Fruit fly (Drosophila melanogaster) whole organism, embryonic: ENCODE data around the gene hmw.
A peak's percentile ranks its signal among the peaks of the same experiment; 100 is the strongest.

ENCODE experiments used
- Abd-B ChIP-seq: fragments of 200-800 bp; sonication (Bioruptor generic); optimal IDR thresholded peaks from 2 replicates; lab custom pipeline; 2018; ENCODE audit warnings: missing biosample characterization, mild to moderate bottlenecking, missing genetic modification characterization, moderate library complexity
- CG11398 ChIP-seq: fragments of 200-800 bp; sonication (Bioruptor generic); optimal IDR thresholded peaks from 2 replicates; lab custom pipeline; 2016; ENCODE audit warnings: missing biosample characterization, missing genetic modification characterization
- CG11560 ChIP-seq: fragments of 200-800 bp; sonication (Bioruptor generic); IDR thresholded peaks from 3 replicates; pipeline ENCODE4 v1.3.6; 2022; ENCODE audit warnings: missing biosample characterization, missing genetic modification characterization
- CG11695 ChIP-seq: fragments of 200-800 bp; sonication (Bioruptor generic); IDR thresholded peaks from 3 replicates; pipeline ENCODE4 v1.3.6; 2022; ENCODE audit warnings: missing biosample characterization, missing genetic modification characterization
- CG11696 ChIP-seq: fragments of 200-800 bp; sonication (Bioruptor generic); IDR thresholded peaks from 2 replicates; pipeline ENCODE4 v1.3.6; 2022; ENCODE audit warnings: missing biosample characterization, missing genetic modification characterization
- CG12299 ChIP-seq: fragments of 200-800 bp; sonication (Bioruptor generic); optimal IDR thresholded peaks from 2 replicates; lab custom pipeline; 2018; ENCODE audit warnings: missing biosample characterization, mild to moderate bottlenecking, missing genetic modification characterization
- CG16813 ChIP-seq: fragments of 200-800 bp; sonication (Bioruptor generic); IDR thresholded peaks from 3 replicates; pipeline ENCODE4 v1.3.6; 2022; ENCODE audit warnings: missing biosample characterization, missing genetic modification characterization; ENCODE audit not compliant: partially characterized antibody
- CG17361 ChIP-seq: fragments of 200-800 bp; sonication (Bioruptor generic); IDR thresholded peaks from 3 replicates; pipeline ENCODE4 v1.3.6; 2022; ENCODE audit warnings: missing biosample characterization, missing genetic modification characterization
- CG1792 ChIP-seq: fragments of 200-800 bp; sonication (Bioruptor generic); optimal IDR thresholded peaks from 2 replicates; lab custom pipeline; 2016; ENCODE audit warnings: missing biosample characterization, missing genetic modification characterization
- CG18764 ChIP-seq: fragments of 200-800 bp; sonication (Bioruptor generic); optimal IDR thresholded peaks from 3 replicates; lab custom pipeline; 2016; ENCODE audit warnings: missing biosample characterization, missing genetic modification characterization
- CG2120 ChIP-seq: fragments of 200-800 bp; sonication (Bioruptor generic); optimal IDR thresholded peaks from 3 replicates; lab custom pipeline; 2016; ENCODE audit warnings: missing biosample characterization, missing genetic modification characterization
- CG3726 ChIP-seq: fragments of 200-800 bp; sonication (Bioruptor generic); IDR thresholded peaks from 3 replicates; pipeline ENCODE4, ENCODE4 v1.3.6; 2022; ENCODE audit warnings: missing biosample characterization, missing genetic modification characterization
- CG4282 ChIP-seq: fragments of 200-800 bp; sonication (Bioruptor generic); optimal IDR thresholded peaks from 2 replicates; lab custom pipeline; 2016; ENCODE audit warnings: missing biosample characterization, missing genetic modification characterization
- CG4328 ChIP-seq: fragments of 200-800 bp; sonication (Bioruptor generic); optimal IDR thresholded peaks from 3 replicates; lab custom pipeline; 2017; ENCODE audit warnings: missing biosample characterization, missing genetic modification reagents, missing genetic modification characterization
- CG5180 ChIP-seq: fragments of 200-800 bp; sonication (Bioruptor generic); optimal IDR thresholded peaks from 3 replicates; lab custom pipeline; 2017; ENCODE audit warnings: missing biosample characterization, missing genetic modification characterization, mild to moderate bottlenecking, moderate library complexity, missing genetic modification reagents
- CG5245 ChIP-seq: fragments of 200-800 bp; sonication (Bioruptor generic); optimal IDR thresholded peaks from 3 replicates; lab custom pipeline; 2016; ENCODE audit warnings: missing biosample characterization, missing genetic modification characterization
- CG6272 ChIP-seq: fragments of 200-800 bp; sonication (Bioruptor generic); IDR thresholded peaks from 2 replicates; pipeline ENCODE4 v1.3.6; 2022; ENCODE audit warnings: missing biosample characterization, missing genetic modification characterization
- Dek ChIP-seq: fragments of 200-800 bp; sonication (Bioruptor generic); optimal IDR thresholded peaks from 3 replicates; lab custom pipeline; 2019; ENCODE audit warnings: missing biosample characterization, mild to moderate bottlenecking, missing genetic modification characterization, moderate library complexity
- Dp ChIP-seq: fragments of 200-800 bp; sonication (Bioruptor generic); optimal IDR thresholded peaks from 2 replicates; lab custom pipeline; 2018; ENCODE audit warnings: missing biosample characterization, mild to moderate bottlenecking, missing genetic modification characterization, moderate library complexity
- Eip74EF ChIP-seq, 2 experiments: fragments of 200-800 bp in 1 of 2; fragments of >200 bp in 1 of 2; sonication (Bioruptor generic) in 1 of 2; optimal IDR thresholded peaks; 2 replicates each; lab custom pipeline; 2017 to 2019; ENCODE audit warnings: missing biosample characterization in 2 of 2, missing genetic modification characterization in 2 of 2, mild to moderate bottlenecking in 1 of 2, moderate library complexity in 1 of 2
- Fer3 ChIP-seq: fragments of 200-800 bp; sonication (Bioruptor generic); optimal IDR thresholded peaks from 2 replicates; lab custom pipeline; 2018; ENCODE audit warnings: missing biosample characterization, mild to moderate bottlenecking, missing genetic modification characterization, moderate library complexity
- HLH4C ChIP-seq: fragments of 200-800 bp; sonication (Bioruptor generic); IDR thresholded peaks from 3 replicates; pipeline ENCODE4 v1.3.6; 2022; ENCODE audit warnings: missing biosample characterization, missing genetic modification characterization; ENCODE audit not compliant: partially characterized antibody
- Max ChIP-seq: fragments of 200-800 bp; sonication (Bioruptor generic); optimal IDR thresholded peaks from 2 replicates; lab custom pipeline; 2016; ENCODE audit warnings: missing biosample characterization, mild to moderate bottlenecking, missing genetic modification characterization
- Ravus ChIP-seq: fragments of 200-800 bp; sonication (Bioruptor generic); IDR thresholded peaks from 2 replicates; pipeline ENCODE4 v1.3.6; 2022; ENCODE audit warnings: missing biosample characterization, missing genetic modification characterization
- Usf ChIP-seq: fragments of 200-800 bp; sonication (Bioruptor generic); optimal IDR thresholded peaks from 2 replicates; lab custom pipeline; 2017; ENCODE audit warnings: missing genotype, missing biosample characterization, missing genetic modification characterization
- ara ChIP-seq: fragments of 200-800 bp; sonication (Bioruptor generic); IDR thresholded peaks from 2 replicates; pipeline ENCODE4 v1.3.6; 2022; ENCODE audit warnings: missing biosample characterization, missing genetic modification characterization
- ato ChIP-seq: fragments of 200-800 bp; sonication (Bioruptor generic); IDR thresholded peaks from 2 replicates; pipeline ENCODE4 v1.3.6; 2022; ENCODE audit warnings: missing biosample characterization, missing genetic modification characterization; ENCODE audit not compliant: partially characterized antibody
- az2 ChIP-seq: fragments of 200-800 bp; sonication (Bioruptor generic); optimal IDR thresholded peaks from 3 replicates; lab custom pipeline; 2016; ENCODE audit warnings: missing biosample characterization, missing genetic modification characterization
- cas ChIP-seq: fragments of 200-800 bp; sonication (Bioruptor generic); IDR thresholded peaks from 2 replicates; pipeline ENCODE4 v1.3.6; 2022; ENCODE audit warnings: missing biosample characterization, missing genetic modification characterization
- dpn ChIP-seq, 2 experiments: fragments of 200-800 bp; sonication (Bioruptor generic); optimal IDR thresholded peaks; 3 replicates each; lab custom pipeline; 2016; ENCODE audit warnings: missing biosample characterization in 2 of 2, missing genetic modification characterization in 2 of 2
- emc ChIP-seq: fragments of 200-800 bp; sonication (Bioruptor generic); optimal IDR thresholded peaks from 2 replicates; lab custom pipeline; 2016; ENCODE audit warnings: missing biosample characterization, missing genetic modification characterization
- ewg ChIP-seq: fragments of 200-800 bp; sonication (Bioruptor generic); optimal IDR thresholded peaks from 3 replicates; lab custom pipeline; 2017; ENCODE audit warnings: mild to moderate bottlenecking, missing biosample characterization, missing genetic modification reagents, missing genetic modification characterization
- ftz-f1 ChIP-seq: fragments of 200-800 bp; sonication (Bioruptor generic); optimal IDR thresholded peaks from 2 replicates; lab custom pipeline; 2016; ENCODE audit warnings: missing biosample characterization, missing genetic modification characterization
- gcm2 ChIP-seq: fragments of 200-800 bp; sonication (Bioruptor generic); optimal IDR thresholded peaks from 2 replicates; lab custom pipeline; 2016; ENCODE audit warnings: missing biosample characterization, missing genetic modification characterization
- jing ChIP-seq: fragments of 200-800 bp; sonication (Bioruptor generic); optimal IDR thresholded peaks from 2 replicates; lab custom pipeline; 2018; ENCODE audit warnings: missing biosample characterization, mild to moderate bottlenecking, missing genetic modification characterization
- lola ChIP-seq, 3 experiments: fragments of >200 bp in 2 of 3; fragments of 200-800 bp in 1 of 3; sonication (Bioruptor generic) in 1 of 3; optimal IDR thresholded peaks; 2 replicates each; lab custom pipeline; 2017 to 2019; ENCODE audit warnings: missing biosample characterization in 3 of 3, missing genetic modification characterization in 3 of 3, mild to moderate bottlenecking in 1 of 3, moderate library complexity in 1 of 3
- oc ChIP-seq: fragments of 200-800 bp; sonication (Bioruptor generic); optimal IDR thresholded peaks from 2 replicates; lab custom pipeline; 2018; ENCODE audit warnings: missing biosample characterization, mild to moderate bottlenecking, missing genetic modification characterization, moderate library complexity
- pnt ChIP-seq: fragments of 200-800 bp; sonication (Bioruptor generic); optimal IDR thresholded peaks from 3 replicates; lab custom pipeline; 2016; ENCODE audit warnings: missing biosample characterization, missing genetic modification characterization
- pros ChIP-seq: fragments of 200-800 bp; sonication (Bioruptor generic); optimal IDR thresholded peaks from 3 replicates; lab custom pipeline; 2019; ENCODE audit warnings: missing biosample characterization, mild to moderate bottlenecking, missing genetic modification characterization, moderate library complexity
- psq ChIP-seq: fragments of 200-800 bp; sonication (Bioruptor generic); optimal IDR thresholded peaks from 2 replicates; lab custom pipeline; 2017; ENCODE audit warnings: missing biosample characterization, missing genetic modification characterization
- seq ChIP-seq: fragments of 200-800 bp; sonication (Bioruptor generic); IDR thresholded peaks from 2 replicates; pipeline ENCODE4 v1.3.6; 2022; ENCODE audit warnings: missing biosample characterization, missing genetic modification characterization
- tap ChIP-seq: fragments of 200-800 bp; optimal IDR thresholded peaks from 3 replicates; lab custom pipeline; 2019; ENCODE audit warnings: missing biosample characterization, mild to moderate bottlenecking, missing genetic modification characterization, moderate library complexity
- tna ChIP-seq: fragments of 200-800 bp; sonication (Bioruptor generic); IDR thresholded peaks from 2 replicates; pipeline ENCODE4 v1.3.6; 2022; ENCODE audit warnings: missing biosample characterization, missing genetic modification characterization; ENCODE audit not compliant: partially characterized antibody
- twi ChIP-seq: fragments of 200-800 bp; optimal IDR thresholded peaks from 2 replicates; lab custom pipeline; 2019; ENCODE audit warnings: missing biosample characterization, mild to moderate bottlenecking, missing genetic modification characterization, moderate library complexity
- unpg ChIP-seq: fragments of 200-800 bp; sonication (Bioruptor generic); optimal IDR thresholded peaks from 3 replicates; lab custom pipeline; 2018; ENCODE audit warnings: missing biosample characterization, mild to moderate bottlenecking, missing genetic modification characterization, moderate library complexity
- vvl ChIP-seq: fragments of 200-800 bp; sonication (Bioruptor generic); IDR thresholded peaks from 2 replicates; pipeline ENCODE4 v1.3.6; 2022; ENCODE audit warnings: missing biosample characterization, missing genetic modification characterization
- wek ChIP-seq: fragments of 200-800 bp; sonication (Bioruptor generic); optimal IDR thresholded peaks from 3 replicates; lab custom pipeline; 2018; ENCODE audit warnings: missing biosample characterization, mild to moderate bottlenecking, missing genetic modification characterization, moderate library complexity
- wor ChIP-seq: fragments of 200-800 bp; sonication (Bioruptor generic); IDR thresholded peaks from 2 replicates; pipeline ENCODE4 v1.3.6; 2022; ENCODE audit warnings: missing biosample characterization, missing genetic modification characterization

Gene hmw

dm6 chr3R:18412279-18413214 is 50.8 kb downstream of the hmw start, which contains the start of gene CG31122 (continued):
- peak; percentile 55; the same call in 1 of the 3 replicates for TF ChIP-seq CG11695 (GFP tag; lab: Robert Waterston, UW)
- TF ChIP-seq CG11560 (tag; lab: Robert Waterston, UW), result peak; percentile 49; the same call in 2 of the 3 replicates
- TF ChIP-seq CG6272 (GFP tag; lab: Robert Waterston, UW), result no peak
- TF ChIP-seq twi (tag; lab: Kevin White, UChicago), result no peak
- peak; percentile 2 for TF ChIP-seq CG5245 (GFP tag; lab: Kevin White, UChicago)
- no peak for TF ChIP-seq pnt
- TF ChIP-seq ftz-f1 (GFP tag; lab: Kevin White, UChicago), result no peak
- no peak for TF ChIP-seq gcm2 (GFP tag; lab: Kevin White, UChicago)
- TF ChIP-seq Max (GFP tag; lab: Kevin White, UChicago), result no peak
- peak; percentile 88 for TF ChIP-seq Dp
- TF ChIP-seq vvl, result peak; percentile 51; the same call in 1 of the 2 replicates
- peak; percentile 40 for TF ChIP-seq ewg
- peak; percentile 68 for TF ChIP-seq CG2120 (GFP tag; lab: Kevin White, UChicago)
- TF ChIP-seq az2 (GFP tag; lab: Kevin White, UChicago), result peak; percentile 16
- TF ChIP-seq CG11398 (GFP tag; lab: Kevin White, UChicago), result peak; percentile 28
- TF ChIP-seq Dek (tag; lab: Kevin White, UChicago), result peak; percentile 33
- TF ChIP-seq unpg (GFP tag; lab: Kevin White, UChicago), result no peak
- peak; percentile 89 for TF ChIP-seq psq (GFP tag; lab: Kevin White, UChicago)
- TF ChIP-seq dpn (GFP tag; optimal IDR thresholded peaks at IDR 0.05; lab: Kevin White, UChicago), result peak; percentile 49 to 62
- no peak for TF ChIP-seq CG12299 (tag; lab: Kevin White, UChicago)
- no peak for TF ChIP-seq emc (GFP tag; lab: Kevin White, UChicago)
- peak; percentile 97 for TF ChIP-seq HLH4C (GFP tag; lab: Robert Waterston, UW)
- TF ChIP-seq CG16813 (GFP tag; lab: Robert Waterston, UW), result peak; percentile 98
- no peak for TF ChIP-seq Eip74EF (GFP tag; optimal IDR thresholded peaks at IDR 0.05; lab: Kevin White, UChicago)
- no peak for TF ChIP-seq CG18764 (GFP tag; lab: Kevin White, UChicago)
- peak; percentile 94 for TF ChIP-seq tna
- TF ChIP-seq jing (GFP tag; lab: Kevin White, UChicago), result no peak
- peak; percentile 47 for TF ChIP-seq CG1792 (GFP tag; lab: Kevin White, UChicago)
- no peak for TF ChIP-seq cas
- TF ChIP-seq CG3726 (GFP tag; lab: Robert Waterston, UW), result no peak
- no peak for TF ChIP-seq CG5180
- TF ChIP-seq CG17361 (GFP tag; lab: Robert Waterston, UW), result no peak; the same call in 2 of the 3 replicates
- TF ChIP-seq seq, result peak; percentile 63
- no peak for TF ChIP-seq Ravus
- TF ChIP-seq oc, result no peak
- TF ChIP-seq tap, result no peak
- no peak for TF ChIP-seq CG11696 (GFP tag; lab: Robert Waterston, UW)
- no peak for TF ChIP-seq wek (GFP tag; lab: Kevin White, UChicago)
- TF ChIP-seq ara (GFP tag; lab: Robert Waterston, UW), result no peak
- no peak for TF ChIP-seq wor (GFP tag; lab: Robert Waterston, UW)
- TF ChIP-seq Abd-B (GFP tag; lab: Kevin White, UChicago), result peak; percentile 14
- TF ChIP-seq Usf (GFP tag; lab: Kevin White, UChicago), result no peak
- TF ChIP-seq lola (GFP tag; optimal IDR thresholded peaks at IDR 0.05; lab: Kevin White, UChicago), result peak in 1 of 3 experiments; percentile 28
- no peak for TF ChIP-seq CG4282 (GFP tag; lab: Kevin White, UChicago)
- TF ChIP-seq CG4328 (GFP tag; lab: Kevin White, UChicago), result no peak
- TF ChIP-seq pros (GFP tag; lab: Kevin White, UChicago), result no peak
- TF ChIP-seq Fer3 (tag; lab: Kevin White, UChicago), result no peak
- TF ChIP-seq ato (GFP tag; lab: Robert Waterston, UW), result peak; percentile 82
